Fruit fly (Drosophila melanogaster) whole organism, embryonic: ENCODE data around the gene JMJD5.
A peak's percentile ranks its signal among the peaks of the same experiment; 100 is the strongest.

Experiments used
- Awh ChIP-seq: fragments of 200-800 bp; sonication (Bioruptor generic); IDR thresholded peaks from 2 replicates; pipeline ENCODE4, ENCODE4 v1.3.6; 2022; ENCODE audit warnings: missing biosample characterization, missing genetic modification characterization
- CG10209 ChIP-seq: fragments of 200-800 bp; sonication (Bioruptor generic); optimal IDR thresholded peaks from 3 replicates; lab custom pipeline; 2017; ENCODE audit warnings: missing biosample characterization, mild to moderate bottlenecking, missing genetic modification characterization, missing genetic modification reagents
- CG10979 ChIP-seq: fragments of 200-800 bp; sonication (Bioruptor generic); optimal IDR thresholded peaks from 2 replicates; lab custom pipeline; 2018; ENCODE audit warnings: missing biosample characterization, mild to moderate bottlenecking, missing genetic modification characterization, moderate library complexity
- CG11504 ChIP-seq: fragments of 200-800 bp; sonication (Bioruptor generic); optimal IDR thresholded peaks from 3 replicates; lab custom pipeline; 2019; ENCODE audit warnings: missing biosample characterization, mild to moderate bottlenecking, missing genetic modification characterization, moderate library complexity
- CG11696 ChIP-seq: fragments of 200-800 bp; sonication (Bioruptor generic); IDR thresholded peaks from 2 replicates; pipeline ENCODE4 v1.3.6; 2022; ENCODE audit warnings: missing biosample characterization, missing genetic modification characterization
- CG12769 ChIP-seq: fragments of 200-800 bp; sonication (Bioruptor generic); optimal IDR thresholded peaks from 2 replicates; lab custom pipeline; 2019; ENCODE audit warnings: missing biosample characterization, mild to moderate bottlenecking, missing genetic modification characterization, moderate library complexity
- CG1603 ChIP-seq: fragments of 200-800 bp; sonication (Bioruptor generic); optimal IDR thresholded peaks from 2 replicates; lab custom pipeline; 2019; ENCODE audit warnings: missing biosample characterization, mild to moderate bottlenecking, missing genetic modification characterization, moderate library complexity
- CG16815 ChIP-seq: fragments of 200-800 bp; sonication (Bioruptor generic); optimal IDR thresholded peaks from 3 replicates; lab custom pipeline; 2017; ENCODE audit warnings: missing biosample characterization, mild to moderate bottlenecking, missing genetic modification characterization
- CG17328 ChIP-seq: fragments of 200-800 bp; sonication (Bioruptor generic); IDR thresholded peaks from 2 replicates; pipeline ENCODE4 v1.3.6; 2022; ENCODE audit warnings: missing biosample characterization, missing genetic modification characterization
- CG17361 ChIP-seq: fragments of 200-800 bp; sonication (Bioruptor generic); IDR thresholded peaks from 3 replicates; pipeline ENCODE4 v1.3.6; 2022; ENCODE audit warnings: missing biosample characterization, missing genetic modification characterization
- CG1792 ChIP-seq: fragments of 200-800 bp; sonication (Bioruptor generic); optimal IDR thresholded peaks from 2 replicates; lab custom pipeline; 2016; ENCODE audit warnings: missing biosample characterization, missing genetic modification characterization
- CG18262 ChIP-seq: fragments of 200-800 bp; optimal IDR thresholded peaks from 3 replicates; lab custom pipeline; 2019; ENCODE audit warnings: missing biosample characterization, mild to moderate bottlenecking, missing genetic modification characterization, moderate library complexity
- CG2678 ChIP-seq: fragments of 200-800 bp; sonication (Bioruptor generic); optimal IDR thresholded peaks from 3 replicates; lab custom pipeline; 2019; ENCODE audit warnings: missing biosample characterization, mild to moderate bottlenecking, missing genetic modification characterization, moderate library complexity
- CG31441 ChIP-seq: fragments of 200-800 bp; sonication (Bioruptor generic); IDR thresholded peaks from 2 replicates; pipeline ENCODE4 v1.3.6; 2022; ENCODE audit warnings: missing biosample characterization, missing genetic modification characterization
- CG4404 ChIP-seq: fragments of 200-800 bp; sonication (Bioruptor generic); IDR thresholded peaks from 2 replicates; pipeline ENCODE4 v1.3.6; 2022; ENCODE audit warnings: missing biosample characterization, missing genetic modification characterization
- CG6254 ChIP-seq: fragments of 200-800 bp; sonication (Bioruptor generic); optimal IDR thresholded peaks from 3 replicates; lab custom pipeline; 2017; ENCODE audit warnings: mild to moderate bottlenecking, missing biosample characterization, missing genetic modification reagents, missing genetic modification characterization
- CG7556 ChIP-seq: fragments of 200-800 bp; sonication (Bioruptor generic); optimal IDR thresholded peaks from 2 replicates; lab custom pipeline; 2017; ENCODE audit warnings: missing biosample characterization, mild to moderate bottlenecking, missing genetic modification characterization
- CG8388 ChIP-seq: fragments of 200-800 bp; sonication (Bioruptor generic); optimal IDR thresholded peaks from 2 replicates; lab custom pipeline; 2019; ENCODE audit warnings: missing biosample characterization, mild to moderate bottlenecking, missing genetic modification characterization, moderate library complexity
- CG9727 ChIP-seq: fragments of 200-800 bp; sonication (Bioruptor generic); optimal IDR thresholded peaks from 3 replicates; lab custom pipeline; 2017; ENCODE audit warnings: missing biosample characterization, mild to moderate bottlenecking, missing genetic modification characterization
- CG9797 ChIP-seq: fragments of 200-800 bp; sonication (Bioruptor generic); optimal IDR thresholded peaks from 3 replicates; lab custom pipeline; 2018; ENCODE audit warnings: missing biosample characterization, mild to moderate bottlenecking, missing genetic modification characterization
- CG9817 ChIP-seq: fragments of 200-800 bp; sonication (Bioruptor generic); optimal IDR thresholded peaks from 2 replicates; lab custom pipeline; 2018; ENCODE audit warnings: missing biosample characterization, mild to moderate bottlenecking, missing genetic modification characterization, moderate library complexity
- Doc2 ChIP-seq: fragments of 200-800 bp; sonication (Bioruptor generic); IDR thresholded peaks from 2 replicates; pipeline ENCODE4 v1.3.6; 2022; ENCODE audit warnings: missing biosample characterization, missing genetic modification characterization
- Hr51 ChIP-seq, 2 experiments: fragments of 200-800 bp; sonication (Bioruptor generic); optimal IDR thresholded peaks; 2 replicates in 1 of 2; 3 replicates in 1 of 2; lab custom pipeline; 2016 to 2018; ENCODE audit warnings: missing biosample characterization in 2 of 2, missing genetic modification characterization in 2 of 2, mild to moderate bottlenecking in 1 of 2, moderate library complexity in 1 of 2
- NFAT ChIP-seq: fragments of 200-800 bp; sonication (Bioruptor generic); IDR thresholded peaks from 2 replicates; pipeline ENCODE4 v1.3.6; 2022; ENCODE audit warnings: missing biosample characterization, missing genetic modification characterization
- Nf-YC ChIP-seq: fragments of 200-800 bp; optimal IDR thresholded peaks from 3 replicates; lab custom pipeline; 2019; ENCODE audit warnings: missing biosample characterization, mild to moderate bottlenecking, missing genetic modification characterization, moderate library complexity
- Xbp1 ChIP-seq: fragments of 200-800 bp; sonication (Bioruptor generic); optimal IDR thresholded peaks from 3 replicates; lab custom pipeline; 2016; ENCODE audit warnings: missing biosample characterization, mild to moderate bottlenecking, missing genetic modification characterization
- Xrp1 ChIP-seq: fragments of 200-800 bp; sonication (Bioruptor generic); IDR thresholded peaks from 2 replicates; pipeline ENCODE4 v1.3.6; 2022; ENCODE audit warnings: missing biosample characterization, missing genetic modification characterization
- az2 ChIP-seq: fragments of 200-800 bp; sonication (Bioruptor generic); optimal IDR thresholded peaks from 3 replicates; lab custom pipeline; 2016; ENCODE audit warnings: missing biosample characterization, missing genetic modification characterization
- chm ChIP-seq: fragments of 200-800 bp; sonication (Bioruptor generic); IDR thresholded peaks from 2 replicates; pipeline ENCODE4 v1.3.6; 2022; ENCODE audit warnings: missing biosample characterization, missing genetic modification characterization
- ci ChIP-seq: fragments of 200-800 bp; sonication (Bioruptor generic); IDR thresholded peaks from 3 replicates; pipeline ENCODE4 v1.3.6; 2022; ENCODE audit warnings: missing biosample characterization, missing genetic modification characterization
- da ChIP-seq: fragments of 200-800 bp; sonication (Bioruptor generic); optimal IDR thresholded peaks from 2 replicates; lab custom pipeline; 2016; ENCODE audit warnings: missing biosample characterization, missing genetic modification characterization
- dmrt11E ChIP-seq: fragments of 200-800 bp; sonication (Bioruptor generic); optimal IDR thresholded peaks from 3 replicates; lab custom pipeline; 2018; ENCODE audit warnings: missing biosample characterization, mild to moderate bottlenecking, missing genetic modification characterization, moderate library complexity
- eyg ChIP-seq: fragments of 200-800 bp; sonication (Bioruptor generic); optimal IDR thresholded peaks from 3 replicates; lab custom pipeline; 2016; ENCODE audit warnings: missing biosample characterization, missing genetic modification characterization
- kni ChIP-seq: fragments of 200-800 bp; sonication (Bioruptor generic); optimal IDR thresholded peaks from 3 replicates; lab custom pipeline; 2017; ENCODE audit warnings: mild to moderate bottlenecking, missing biosample characterization, missing genetic modification reagents, missing genetic modification characterization
- lola ChIP-seq, 3 experiments: fragments of >200 bp in 2 of 3; fragments of 200-800 bp in 1 of 3; sonication (Bioruptor generic) in 1 of 3; optimal IDR thresholded peaks; 2 replicates each; lab custom pipeline; 2017 to 2019; ENCODE audit warnings: missing biosample characterization in 3 of 3, missing genetic modification characterization in 3 of 3, mild to moderate bottlenecking in 1 of 3, moderate library complexity in 1 of 3
- mirr ChIP-seq: fragments of 200-800 bp; sonication (Bioruptor generic); optimal IDR thresholded peaks from 3 replicates; lab custom pipeline; 2018; ENCODE audit warnings: missing biosample characterization, mild to moderate bottlenecking, missing genetic modification characterization
- nmo ChIP-seq: fragments of 200-800 bp; sonication (Bioruptor generic); optimal IDR thresholded peaks from 2 replicates; lab custom pipeline; 2018; ENCODE audit warnings: missing biosample characterization, mild to moderate bottlenecking, missing genetic modification characterization, moderate library complexity
- pb ChIP-seq: fragments of 200-800 bp; sonication (Bioruptor generic); optimal IDR thresholded peaks from 3 replicates; lab custom pipeline; 2016; ENCODE audit warnings: missing biosample characterization, missing genetic modification characterization
- phol ChIP-seq: fragments of 200-800 bp; sonication (Bioruptor generic); optimal IDR thresholded peaks from 3 replicates; lab custom pipeline; 2018; ENCODE audit warnings: missing biosample characterization, mild to moderate bottlenecking, missing genetic modification characterization, moderate library complexity
- prd ChIP-seq, 3 experiments: fragments of >200 bp in 2 of 3; fragments of 200-800 bp in 1 of 3; sonication (Bioruptor generic) in 1 of 3; optimal IDR thresholded peaks in 2 of 3; IDR thresholded peaks in 1 of 3; 2 replicates in 2 of 3; 3 replicates in 1 of 3; pipeline versions ENCODE4 v1.3.6 to Lab custom; 2017 to 2022; ENCODE audit warnings: missing biosample characterization in 1 of 3, missing genetic modification characterization in 1 of 3
- sd ChIP-seq: fragments of 200-800 bp; sonication (Bioruptor generic); optimal IDR thresholded peaks from 3 replicates; lab custom pipeline; 2018; ENCODE audit warnings: missing biosample characterization, mild to moderate bottlenecking, missing genetic modification characterization, moderate library complexity
- sens ChIP-seq: fragments of 200-800 bp; sonication (Bioruptor generic); peaks from one replicate; lab custom pipeline; 2016; ENCODE audit warnings: missing biosample characterization, missing genetic modification characterization
- tap ChIP-seq: fragments of 200-800 bp; optimal IDR thresholded peaks from 3 replicates; lab custom pipeline; 2019; ENCODE audit warnings: missing biosample characterization, mild to moderate bottlenecking, missing genetic modification characterization, moderate library complexity
- unpg ChIP-seq: fragments of 200-800 bp; sonication (Bioruptor generic); optimal IDR thresholded peaks from 3 replicates; lab custom pipeline; 2018; ENCODE audit warnings: missing biosample characterization, mild to moderate bottlenecking, missing genetic modification characterization, moderate library complexity
- zf30C ChIP-seq: fragments of 200-800 bp; sonication (Bioruptor generic); optimal IDR thresholded peaks from 3 replicates; lab custom pipeline; 2018; ENCODE audit warnings: missing biosample characterization, mild to moderate bottlenecking, missing genetic modification characterization
- zfh1 ChIP-seq: fragments of 200-800 bp; sonication (Bioruptor generic); IDR thresholded peaks from 3 replicates; pipeline ENCODE4 v1.3.6; 2022; ENCODE audit warnings: missing biosample characterization, missing genetic modification characterization

The JMJD5 gene

dm6 chr3L:811816-812215, 29.3 kb downstream of the JMJD5 start (continued):
- TF ChIP-seq chm (GFP tag; lab: Robert Waterston, UW) (0 out of 2 replicates have a peak, but pooled peaks have one; percentile 19), CG12769 (peak; percentile 17), NFAT (GFP tag; lab: Robert Waterston, UW) (no peak), da (no peak), Awh (GFP tag; lab: Robert Waterston, UW) (0 out of 2 replicates have a peak, but pooled peaks have one; percentile 6), ci (GFP tag; lab: Robert Waterston, UW) (peak; percentile 19; the same call in 1 of the 3 replicates), CG9817 (no peak), mirr (GFP tag; lab: Kevin White, UChicago) (peak; percentile 63), kni (GFP tag; lab: Kevin White, UChicago) (peak; percentile 87)

- no peak for TF ChIP-seq CG1792
- TF ChIP-seq CG31441 (GFP tag; lab: Robert Waterston, UW) = peak; percentile 54
- no peak for TF ChIP-seq pb (GFP tag; lab: Kevin White, UChicago)
- TF ChIP-seq CG11504 = peak; percentile 20
- peak; percentile 22 for TF ChIP-seq CG1603
- TF ChIP-seq sens (GFP tag; lab: Kevin White, UChicago) = peak; percentile 85
- TF ChIP-seq nmo (GFP tag; lab: Kevin White, UChicago) = peak; percentile 20
- TF ChIP-seq dmrt11E (tag; lab: Kevin White, UChicago) = peak; percentile 27
- TF ChIP-seq CG17361 (GFP tag; lab: Robert Waterston, UW) = peak; percentile 53; the same call in 1 of the 3 replicates
- peak in 1 of 3 experiments; percentile 37 for TF ChIP-seq lola (GFP tag; optimal IDR thresholded peaks at IDR 0.05; lab: Kevin White, UChicago)
- TF ChIP-seq CG4404 (GFP tag; lab: Robert Waterston, UW) = 0 out of 2 replicates have a peak, but pooled peaks have one; percentile 9
- TF ChIP-seq Hr51 (GFP tag; optimal IDR thresholded peaks at IDR 0.05; lab: Kevin White, UChicago) = peak in 1 of 2 experiments; percentile 16
- peak; percentile 14 for TF ChIP-seq CG7556 (GFP tag; lab: Kevin White, UChicago)
- TF ChIP-seq CG6254 (GFP tag; lab: Kevin White, UChicago) = no peak
- TF ChIP-seq CG9797 (GFP tag; lab: Kevin White, UChicago) = no peak
- 0 out of 2 replicates have a peak, but pooled peaks have one; percentile 6 for TF ChIP-seq CG11696 (GFP tag; lab: Robert Waterston, UW)
- TF ChIP-seq az2 (GFP tag; lab: Kevin White, UChicago) = peak; percentile 12
- peak; percentile 2 for TF ChIP-seq CG2678
- TF ChIP-seq CG8388 (GFP tag; lab: Kevin White, UChicago) = peak; percentile 7
- TF ChIP-seq CG18262 = peak; percentile 37
- peak; percentile 43 for TF ChIP-seq CG17328 (GFP tag; lab: Robert Waterston, UW)
- peak; percentile 44 for TF ChIP-seq zfh1 (GFP tag; lab: Robert Waterston, UW)
- peak; percentile 39 for TF ChIP-seq zf30C
- peak; percentile 4 for TF ChIP-seq phol
- peak; percentile 3 for TF ChIP-seq sd (tag; lab: Kevin White, UChicago)
- TF ChIP-seq CG10979 (tag; lab: Kevin White, UChicago) = peak; percentile 34
- TF ChIP-seq CG9727 (GFP tag; lab: Kevin White, UChicago) = peak; percentile 18
- peak; percentile 7 for TF ChIP-seq unpg
- TF ChIP-seq Doc2 (GFP tag; lab: Robert Waterston, UW) = no peak
- peak; percentile 16 for TF ChIP-seq CG16815 (GFP tag; lab: Kevin White, UChicago)
- TF ChIP-seq Nf-YC = no peak
- no peak for TF ChIP-seq prd (optimal IDR thresholded peaks at IDR 0.05; lab: Kevin White, UChicago)
- peak; percentile 24; the same call in 1 of the 3 replicates for TF ChIP-seq prd (GFP tag; IDR thresholded peaks at IDR 0.05; lab: Robert Waterston, UW)
- no peak for TF ChIP-seq eyg (GFP tag; lab: Kevin White, UChicago)
- TF ChIP-seq ci (GFP tag; lab: Robert Waterston, UW) = 0 out of 3 replicates have a peak, but pooled peaks have one; percentile 9
- no peak for TF ChIP-seq tap
- no peak for TF ChIP-seq CG10209 (GFP tag; lab: Kevin White, UChicago)
- peak; percentile 60 for TF ChIP-seq Xrp1 (GFP tag; lab: Robert Waterston, UW)
- TF ChIP-seq Xbp1 (GFP tag; lab: Kevin White, UChicago) = peak; percentile 12
Observed at dm6 chr3L:810038-810644, 31.0 kb downstream of the JMJD5 start.
